Worm (Caenorhabditis elegans): ENCODE results near the gene dnj-7.
A peak's percentile ranks its signal among the peaks of the same experiment; 100 is the strongest.

The dnj-7 gene

DNA sequence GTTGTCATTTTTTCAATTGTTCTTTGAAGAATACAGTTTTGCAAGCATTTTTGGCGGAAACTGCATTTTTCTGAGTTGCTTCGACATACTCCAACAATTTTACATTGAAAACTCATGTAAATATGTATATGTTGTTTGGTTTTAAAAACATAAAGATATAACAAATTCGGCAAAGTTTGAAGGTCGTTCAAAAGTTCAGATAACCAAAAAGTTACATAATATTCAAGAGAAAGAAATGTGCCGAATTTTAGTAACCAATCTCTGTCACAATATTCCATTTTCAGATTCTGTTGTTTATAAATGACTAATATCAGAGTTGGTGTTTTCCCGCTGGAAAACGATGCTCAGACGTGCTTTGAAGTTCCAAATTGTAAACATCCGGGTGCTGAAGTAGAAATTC, 12.1 kb downstream of the dnj-7 start, which contains the start of gene ZK867.2:
ZK867.2 (plus strand) TSS at position 301 of the 400 bp plus-strand sequence.
- TF ChIP-seq unc-42 (tag; optimal IDR thresholded peaks at IDR 0.05): no peak
- no peak for TF ChIP-seq ttx-3 (tag; optimal IDR thresholded peaks at IDR 0.05)
- TF ChIP-seq ceh-48 (tag; optimal IDR thresholded peaks at IDR 0.05): no peak
- no peak for TF ChIP-seq hlh-6 (tag; optimal IDR thresholded peaks at IDR 0.05)
- TF ChIP-seq ceh-24 (tag; optimal IDR thresholded peaks at IDR 0.05): no peak
- no peak for TF ChIP-seq sox-2 (GFP tag; IDR thresholded peaks at IDR 0.05)
- no peak for TF ChIP-seq pat-9 (tag; optimal IDR thresholded peaks at IDR 0.05)
- no peak for TF ChIP-seq zip-5 (tag; optimal IDR thresholded peaks at IDR 0.05)
- TF ChIP-seq K09A11.1 (tag; optimal IDR thresholded peaks at IDR 0.05; ENCODE audit: insufficient read depth): no peak
- TF ChIP-seq unc-86 (tag; optimal IDR thresholded peaks at IDR 0.05): no peak
- no peak for TF ChIP-seq ceh-18 (tag; optimal IDR thresholded peaks at IDR 0.05)
- TF ChIP-seq lin-11 (tag; optimal IDR thresholded peaks at IDR 0.05): no peak
- no peak for TF ChIP-seq fax-1 (tag; optimal IDR thresholded peaks at IDR 0.05)
- no peak for TF ChIP-seq che-1 (tag; optimal IDR thresholded peaks at IDR 0.05)
- TF ChIP-seq pha-4 (tag; optimal IDR thresholded peaks at IDR 0.05): no peak
- TF ChIP-seq sdc-2 (tag; optimal IDR thresholded peaks at IDR 0.05): no peak
- no peak for TF ChIP-seq ahr-1 (tag; optimal IDR thresholded peaks at IDR 0.05)
- no peak for TF ChIP-seq unc-55 (GFP tag; optimal IDR thresholded peaks at IDR 0.05)
- no peak for TF ChIP-seq nhr-232 (tag; optimal IDR thresholded peaks at IDR 0.05)

DNA sequence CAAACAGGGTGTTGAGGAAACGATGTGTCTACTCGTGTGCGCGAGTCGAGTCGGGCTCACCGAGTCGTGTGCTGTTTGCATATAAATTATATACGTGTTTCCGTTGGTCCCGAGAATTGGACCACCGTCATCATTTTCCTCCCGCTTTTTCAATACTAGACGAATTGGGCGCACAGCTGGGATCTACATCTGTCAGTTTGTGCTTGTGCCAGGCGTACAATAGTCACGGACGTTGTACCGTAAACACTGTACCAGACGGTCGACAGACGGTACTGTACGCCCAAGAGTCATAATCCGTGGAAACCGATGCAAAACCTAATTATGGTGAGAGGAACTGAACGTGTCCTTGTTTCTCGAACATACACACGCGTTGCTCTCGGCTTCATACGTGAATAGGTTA, 14.8 kb downstream of the dnj-7 start:
- peak; percentile 22 for TF ChIP-seq ceh-31 (tag; optimal IDR thresholded peaks at IDR 0.05)
- TF ChIP-seq pax-1 (tag; optimal IDR thresholded peaks at IDR 0.05): no peak
- no peak for TF ChIP-seq tbx-2 (tag; optimal IDR thresholded peaks at IDR 0.05)

DNA sequence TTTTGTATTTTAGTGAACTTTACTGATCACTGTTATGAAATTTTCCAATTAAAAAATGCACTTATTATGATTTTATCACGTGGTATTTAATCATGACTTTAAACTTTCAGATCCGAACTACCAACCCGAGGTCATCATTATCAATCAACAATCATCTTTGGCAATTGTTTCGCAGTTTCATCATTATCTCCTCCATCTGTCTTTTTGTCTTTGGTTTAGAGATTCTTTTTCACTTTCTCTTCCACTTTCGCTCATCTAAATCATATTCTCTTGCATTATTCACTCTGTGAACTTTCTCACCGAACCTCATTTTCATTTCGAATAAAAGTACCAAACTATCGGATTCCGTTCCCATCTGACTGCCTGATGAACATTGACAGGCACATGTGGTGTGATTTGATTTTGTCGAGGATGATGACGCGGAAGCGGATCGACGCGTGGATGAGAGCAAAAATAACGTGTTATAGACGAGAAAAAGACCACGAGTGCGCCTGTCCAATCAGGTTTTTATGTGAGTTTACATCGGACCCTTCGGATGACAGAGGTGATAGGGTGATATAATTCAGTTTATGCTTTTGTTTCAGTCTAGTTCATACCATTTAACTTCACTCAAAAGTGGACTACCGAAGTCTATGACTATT, 16.2 kb downstream of the dnj-7 start:
- TF ChIP-seq pha-4 (tag; optimal IDR thresholded peaks at IDR 0.05) (no peak), unc-55 (GFP tag; optimal IDR thresholded peaks at IDR 0.05) (peak; percentile 46)

DNA sequence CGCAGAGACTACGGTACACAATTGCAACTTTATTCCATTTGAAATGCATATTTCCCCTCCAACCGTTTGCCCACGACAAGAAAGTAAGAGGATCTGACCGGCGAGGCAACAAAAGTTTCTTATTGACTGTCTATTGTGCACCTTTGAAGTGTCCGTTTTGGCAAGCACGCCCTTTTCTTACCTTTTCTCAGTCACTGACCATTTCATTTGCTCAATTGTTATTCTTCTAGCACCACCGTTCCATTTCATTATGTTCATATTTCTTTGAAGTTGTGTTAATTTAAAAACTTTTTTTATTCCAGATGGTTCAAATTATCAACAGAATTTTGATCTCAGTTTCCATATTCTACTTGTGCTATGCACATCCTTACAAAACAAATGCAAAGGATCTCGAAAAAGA, 17.0 kb downstream of the dnj-7 start, which contains the start of gene spp-22:
spp-22 (plus strand) TSS at position 301 of the 400 bp plus-strand sequence.
- no peak for TF ChIP-seq unc-86 (tag; optimal IDR thresholded peaks at IDR 0.05)
- no peak for TF ChIP-seq nhr-11 (tag; optimal IDR thresholded peaks at IDR 0.05)
- TF ChIP-seq K02D7.2 (tag; optimal IDR thresholded peaks at IDR 0.05): no peak

DNA sequence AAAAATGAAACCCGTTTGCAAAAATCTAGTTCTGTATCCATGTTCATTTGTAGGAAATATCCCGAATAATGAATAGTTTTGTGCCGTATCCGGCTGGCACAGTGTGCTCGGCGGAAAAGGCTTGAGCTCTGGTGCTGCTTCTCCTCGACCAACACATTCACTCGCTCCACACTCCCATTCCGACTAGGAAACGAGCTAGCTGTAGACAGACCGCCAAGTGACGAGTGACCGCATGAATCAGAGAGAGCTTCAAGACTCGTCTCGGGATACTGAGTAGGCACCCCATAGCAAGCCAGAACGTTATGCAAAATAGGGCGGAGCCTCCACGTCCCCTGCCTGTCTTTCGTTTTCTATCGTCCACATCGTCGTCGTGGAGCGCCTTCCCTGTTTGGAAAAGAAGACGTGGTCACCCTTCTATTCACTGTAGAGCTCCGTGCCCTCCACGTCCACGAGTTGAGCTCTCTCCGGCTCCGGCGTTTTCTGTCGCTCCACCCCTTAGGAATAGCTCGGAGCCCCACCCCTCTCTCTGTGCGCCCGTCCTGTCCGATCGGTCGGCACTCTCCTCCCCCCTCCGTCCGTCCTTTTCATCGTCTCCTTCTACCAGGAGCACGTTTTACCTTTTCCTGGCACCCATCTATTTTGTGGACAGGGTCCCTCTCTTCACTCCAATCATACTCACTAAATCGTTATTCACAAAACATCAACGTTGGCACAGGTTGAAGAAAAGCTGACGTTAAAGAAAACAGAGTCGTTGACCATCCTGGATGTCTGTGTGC, 23.5 kb downstream of the dnj-7 start, which contains the start of gene syd-9:
syd-9 (plus strand) TSS at position 394 of the 776 bp plus-strand sequence.
- TF ChIP-seq ttx-3 (tag; optimal IDR thresholded peaks at IDR 0.05) (no peak), npax-4 (tag; optimal IDR thresholded peaks at IDR 0.05) (no peak), unc-86 (tag; optimal IDR thresholded peaks at IDR 0.05) (no peak), syd-9 (tag; optimal IDR thresholded peaks at IDR 0.05) (no peak), pat-9 (tag; optimal IDR thresholded peaks at IDR 0.05) (no peak), che-1 (tag; optimal IDR thresholded peaks at IDR 0.05) (no peak), eyg-1 (tag; optimal IDR thresholded peaks at IDR 0.05) (no peak)

DNA sequence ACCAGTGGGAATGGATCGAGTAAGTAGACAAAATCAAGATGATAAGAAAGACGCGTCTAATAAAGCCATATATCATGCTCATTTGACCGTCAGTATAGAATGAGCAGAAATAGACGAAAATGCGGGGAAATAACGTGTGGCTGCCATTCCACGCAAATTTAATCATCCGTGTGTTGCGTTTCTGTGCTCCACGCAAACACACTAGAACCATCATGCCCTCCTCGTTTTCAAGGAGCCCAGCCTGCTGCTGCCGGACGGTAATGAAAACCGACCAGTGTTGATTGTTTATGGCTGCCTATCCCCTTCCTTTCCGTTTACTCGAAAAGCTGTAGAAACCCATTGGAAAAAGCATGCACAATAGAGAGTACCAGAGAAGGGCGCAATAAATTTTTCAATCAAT, 25.8 kb downstream of the dnj-7 start:
- TF ChIP-seq eyg-1 (tag; optimal IDR thresholded peaks at IDR 0.05) (no peak), unc-42 (tag; optimal IDR thresholded peaks at IDR 0.05) (peak; percentile 56), nhr-11 (tag; optimal IDR thresholded peaks at IDR 0.05) (no peak), fax-1 (tag; optimal IDR thresholded peaks at IDR 0.05) (no peak), elt-4 (tag; optimal IDR thresholded peaks at IDR 0.05) (no peak)

Data from whole organism, late embryonic.